Fruit fly (Drosophila melanogaster) whole organism, embryonic: ENCODE data around the gene CG15880.

Experiments
- Blimp-1 ChIP-seq: fragments of 200-800 bp; sonication (Bioruptor generic); optimal IDR thresholded peaks from 3 replicates; lab custom pipeline; 2018; ENCODE audit warnings: missing biosample characterization, missing genetic modification characterization, mild to moderate bottlenecking, moderate library complexity, missing genetic modification reagents
- CG10274 ChIP-seq: fragments of 200-800 bp; sonication (Bioruptor generic); optimal IDR thresholded peaks from 3 replicates; lab custom pipeline; 2017; ENCODE audit warnings: missing biosample characterization, mild to moderate bottlenecking, missing genetic modification characterization
- CG10366 ChIP-seq: fragments of 200-800 bp; sonication (Bioruptor generic); IDR thresholded peaks from 2 replicates; pipeline ENCODE4 v1.3.6; 2022; ENCODE audit warnings: missing biosample characterization, missing genetic modification characterization
- CG10543 ChIP-seq: fragments of 200-800 bp; sonication (Bioruptor generic); optimal IDR thresholded peaks from 3 replicates; lab custom pipeline; 2017; ENCODE audit warnings: missing biosample characterization, mild to moderate bottlenecking, missing genetic modification characterization, moderate library complexity
- CG11085 ChIP-seq: fragments of 200-800 bp; sonication (Bioruptor generic); IDR thresholded peaks from 2 replicates; pipeline ENCODE4 v1.3.6; 2022; ENCODE audit warnings: missing biosample characterization, missing genetic modification characterization
- CG11456 ChIP-seq: fragments of 200-800 bp; sonication (Bioruptor generic); IDR thresholded peaks from 3 replicates; pipeline ENCODE4 v1.3.6; 2022; ENCODE audit warnings: missing biosample characterization, missing genetic modification characterization
- CG12769 ChIP-seq: fragments of 200-800 bp; sonication (Bioruptor generic); optimal IDR thresholded peaks from 2 replicates; lab custom pipeline; 2019; ENCODE audit warnings: missing biosample characterization, mild to moderate bottlenecking, missing genetic modification characterization, moderate library complexity
- CG12942 ChIP-seq: fragments of 200-800 bp; sonication (Bioruptor generic); optimal IDR thresholded peaks from 3 replicates; lab custom pipeline; 2016; ENCODE audit warnings: missing biosample characterization, missing genetic modification characterization
- CG13624 ChIP-seq: fragments of 200-800 bp; sonication (Bioruptor generic); optimal IDR thresholded peaks from 2 replicates; lab custom pipeline; 2016; ENCODE audit warnings: missing biosample characterization, missing genetic modification characterization
- CG13775 ChIP-seq: fragments of 200-800 bp; sonication (Bioruptor generic); optimal IDR thresholded peaks from 3 replicates; lab custom pipeline; 2017; ENCODE audit warnings: missing biosample characterization, mild to moderate bottlenecking, missing genetic modification characterization
- CG14965 ChIP-seq: fragments of 200-800 bp; sonication (Bioruptor generic); optimal IDR thresholded peaks from 2 replicates; lab custom pipeline; 2016; ENCODE audit warnings: missing biosample characterization, missing genetic modification characterization, borderline replicate concordance
- CG17186 ChIP-seq: fragments of 200-800 bp; sonication (Bioruptor generic); optimal IDR thresholded peaks from 3 replicates; lab custom pipeline; 2017; ENCODE audit warnings: missing biosample characterization, missing genetic modification reagents, missing genetic modification characterization
- CG17385 ChIP-seq: fragments of 200-800 bp; sonication (Bioruptor generic); optimal IDR thresholded peaks from 3 replicates; lab custom pipeline; 2018; ENCODE audit warnings: missing biosample characterization, mild to moderate bottlenecking, missing genetic modification characterization
- CG17568 ChIP-seq: fragments of 200-800 bp; sonication (Bioruptor generic); optimal IDR thresholded peaks from 2 replicates; lab custom pipeline; 2018; ENCODE audit warnings: missing biosample characterization, mild to moderate bottlenecking, missing genetic modification characterization, moderate library complexity
- CG17829 ChIP-seq: fragments of 200-800 bp; optimal IDR thresholded peaks from 2 replicates; lab custom pipeline; 2019; ENCODE audit warnings: missing biosample characterization, mild to moderate bottlenecking, missing genetic modification characterization, moderate library complexity
- CG2875 ChIP-seq: fragments of 200-800 bp; sonication (Bioruptor generic); optimal IDR thresholded peaks from 2 replicates; lab custom pipeline; 2017; ENCODE audit warnings: missing biosample characterization, mild to moderate bottlenecking, missing genetic modification characterization, missing genetic modification reagents
- CG3838 ChIP-seq: fragments of 200-800 bp; sonication (Bioruptor generic); optimal IDR thresholded peaks from 3 replicates; lab custom pipeline; 2016; ENCODE audit warnings: missing biosample characterization, missing genetic modification characterization
- CG3995 ChIP-seq: fragments of 200-800 bp; sonication (Bioruptor generic); optimal IDR thresholded peaks from 3 replicates; lab custom pipeline; 2016; ENCODE audit warnings: missing biosample characterization, missing genetic modification characterization
- CG4328 ChIP-seq: fragments of 200-800 bp; sonication (Bioruptor generic); optimal IDR thresholded peaks from 3 replicates; lab custom pipeline; 2017; ENCODE audit warnings: missing biosample characterization, missing genetic modification reagents, missing genetic modification characterization
- CG43689 ChIP-seq: fragments of 200-800 bp; sonication (Bioruptor generic); IDR thresholded peaks from 2 replicates; pipeline ENCODE4 v1.3.6; 2022; ENCODE audit warnings: missing biosample characterization, missing genetic modification characterization
- CG4707 ChIP-seq: fragments of 200-800 bp; sonication (Bioruptor generic); optimal IDR thresholded peaks from 2 replicates; lab custom pipeline; 2018; ENCODE audit warnings: missing biosample characterization, mild to moderate bottlenecking, missing genetic modification characterization, moderate library complexity
- CG8388 ChIP-seq: fragments of 200-800 bp; sonication (Bioruptor generic); optimal IDR thresholded peaks from 2 replicates; lab custom pipeline; 2019; ENCODE audit warnings: missing biosample characterization, mild to moderate bottlenecking, missing genetic modification characterization, moderate library complexity
- CG9876 ChIP-seq: fragments of 200-800 bp; sonication (Bioruptor generic); optimal IDR thresholded peaks from 2 replicates; lab custom pipeline; 2016; ENCODE audit warnings: missing biosample characterization, missing genetic modification characterization
- CoRest ChIP-seq: fragments of 200-800 bp; sonication (Bioruptor generic); optimal IDR thresholded peaks from 3 replicates; lab custom pipeline; 2018; ENCODE audit warnings: missing biosample characterization, mild to moderate bottlenecking, missing genetic modification characterization, moderate library complexity
- Dbx ChIP-seq: fragments of 200-800 bp; sonication (Bioruptor generic); IDR thresholded peaks from 3 replicates; pipeline ENCODE4 v1.3.6; 2022; ENCODE audit warnings: missing biosample characterization, missing genetic modification characterization
- Dp ChIP-seq: fragments of 200-800 bp; sonication (Bioruptor generic); optimal IDR thresholded peaks from 2 replicates; lab custom pipeline; 2018; ENCODE audit warnings: missing biosample characterization, mild to moderate bottlenecking, missing genetic modification characterization, moderate library complexity
- Gug ChIP-seq: fragments of 200-800 bp; sonication (Bioruptor generic); IDR thresholded peaks from 4 replicates; pipeline ENCODE4 v1.3.6; 2022; ENCODE audit warnings: missing biosample characterization, missing genetic modification characterization
- H15 ChIP-seq: fragments of 200-800 bp; sonication (Bioruptor generic); IDR thresholded peaks from 3 replicates; pipeline ENCODE4 v1.3.6; 2022; ENCODE audit warnings: missing biosample characterization, missing genetic modification characterization
- HLH54F ChIP-seq: fragments of 200-800 bp; sonication (Bioruptor generic); optimal IDR thresholded peaks from 3 replicates; lab custom pipeline; 2016; ENCODE audit warnings: missing biosample characterization, missing genetic modification characterization
- Hsf ChIP-seq: fragments of 200-800 bp; sonication (Bioruptor generic); optimal IDR thresholded peaks from 3 replicates; lab custom pipeline; 2016; ENCODE audit warnings: missing biosample characterization, missing genetic modification characterization
- Lpt ChIP-seq: fragments of >200 bp; optimal IDR thresholded peaks from 2 replicates; lab custom pipeline; 2018; ENCODE audit warnings: missing biosample characterization, missing genetic modification characterization
- Mrtf ChIP-seq: fragments of 200-800 bp; sonication (Bioruptor generic); IDR thresholded peaks from 3 replicates; pipeline ENCODE4 v1.3.6; 2022; ENCODE audit warnings: missing biosample characterization, missing genetic modification characterization
- NC2α ChIP-seq: fragments of 200-800 bp; sonication (Bioruptor generic); optimal IDR thresholded peaks from 2 replicates; lab custom pipeline; 2016; ENCODE audit warnings: missing biosample characterization, missing genetic modification characterization
- Optix ChIP-seq: fragments of 200-800 bp; sonication (Bioruptor generic); IDR thresholded peaks from 3 replicates; pipeline ENCODE4 v1.3.6; 2022; ENCODE audit warnings: missing biosample characterization, missing genetic modification characterization
- PHDP ChIP-seq: fragments of 200-800 bp; sonication (Bioruptor generic); optimal IDR thresholded peaks from 3 replicates; lab custom pipeline; 2018; ENCODE audit warnings: missing biosample characterization, mild to moderate bottlenecking, missing genetic modification characterization, moderate library complexity
- Poxn ChIP-seq: fragments of 200-800 bp; sonication (Bioruptor generic); IDR thresholded peaks from 2 replicates; pipeline ENCODE4 v1.3.6; 2022; ENCODE audit warnings: missing biosample characterization, missing genetic modification characterization
- Ptx1 ChIP-seq: fragments of 200-800 bp; sonication (Bioruptor generic); IDR thresholded peaks from 2 replicates; pipeline ENCODE4 v1.3.6; 2022; ENCODE audit warnings: missing biosample characterization, missing genetic modification characterization
- Spps ChIP-seq: fragments of 200-800 bp; sonication (Bioruptor generic); optimal IDR thresholded peaks from 2 replicates; lab custom pipeline; 2018; ENCODE audit warnings: missing biosample characterization, mild to moderate bottlenecking, missing genetic modification characterization
- amos ChIP-seq: fragments of 200-800 bp; sonication (Bioruptor generic); IDR thresholded peaks from 2 replicates; pipeline ENCODE4 v1.3.6; 2022; ENCODE audit warnings: missing biosample characterization, missing genetic modification characterization; ENCODE audit not compliant: partially characterized antibody
- bab2 ChIP-seq: fragments of 200-800 bp; sonication (Bioruptor generic); optimal IDR thresholded peaks from 2 replicates; lab custom pipeline; 2016; ENCODE audit warnings: missing biosample characterization, missing genetic modification characterization
- chinmo ChIP-seq: fragments of 200-800 bp; sonication (Bioruptor generic); IDR thresholded peaks from 4 replicates; pipeline ENCODE4 v1.3.6; 2022; ENCODE audit warnings: missing biosample characterization, missing genetic modification characterization; ENCODE audit not compliant: partially characterized antibody
- chm ChIP-seq: fragments of 200-800 bp; sonication (Bioruptor generic); IDR thresholded peaks from 2 replicates; pipeline ENCODE4 v1.3.6; 2022; ENCODE audit warnings: missing biosample characterization, missing genetic modification characterization
- cwo ChIP-seq: fragments of 200-800 bp; sonication (Bioruptor generic); optimal IDR thresholded peaks from 3 replicates; lab custom pipeline; 2017; ENCODE audit warnings: missing biosample characterization, missing genetic modification characterization, mild to moderate bottlenecking, moderate library complexity, missing genetic modification reagents
- danr ChIP-seq: fragments of 200-800 bp; sonication (Bioruptor generic); IDR thresholded peaks from 2 replicates; pipeline ENCODE4 v1.3.6; 2022; ENCODE audit warnings: missing biosample characterization, missing genetic modification characterization
- disco-r ChIP-seq: fragments of 200-800 bp; sonication (Bioruptor generic); optimal IDR thresholded peaks from 2 replicates; lab custom pipeline; 2016; ENCODE audit warnings: missing biosample characterization, missing genetic modification characterization
- lov ChIP-seq, 2 experiments: fragments of 200-800 bp in 1 of 2; fragments of >200 bp in 1 of 2; sonication (Bioruptor generic) in 1 of 2; IDR thresholded peaks in 1 of 2; optimal IDR thresholded peaks in 1 of 2; 2 replicates in 1 of 2; 3 replicates in 1 of 2; pipeline versions ENCODE4 v1.3.6 to Lab custom; 2017 to 2022; ENCODE audit warnings: missing biosample characterization in 1 of 2, missing genetic modification characterization in 1 of 2
- sc ChIP-seq, 3 experiments: fragments of >200 bp in 2 of 3; fragments of 200-800 bp in 1 of 3; sonication (Bioruptor generic) in 1 of 3; optimal IDR thresholded peaks; 2 replicates in 2 of 3; 3 replicates in 1 of 3; lab custom pipeline; 2017; ENCODE audit warnings: mild to moderate bottlenecking in 1 of 3, missing biosample characterization in 1 of 3, missing genetic modification characterization in 1 of 3, missing genetic modification reagents in 1 of 3
- twi ChIP-seq: fragments of 200-800 bp; optimal IDR thresholded peaks from 2 replicates; lab custom pipeline; 2019; ENCODE audit warnings: missing biosample characterization, mild to moderate bottlenecking, missing genetic modification characterization, moderate library complexity
- unpg ChIP-seq: fragments of 200-800 bp; sonication (Bioruptor generic); optimal IDR thresholded peaks from 3 replicates; lab custom pipeline; 2018; ENCODE audit warnings: missing biosample characterization, mild to moderate bottlenecking, missing genetic modification characterization, moderate library complexity
- zfh2 ChIP-seq: fragments of 200-800 bp; sonication (Bioruptor generic); optimal IDR thresholded peaks from 2 replicates; lab custom pipeline; 2016; ENCODE audit warnings: missing biosample characterization, missing genetic modification characterization

The CG15880 gene

DNA sequence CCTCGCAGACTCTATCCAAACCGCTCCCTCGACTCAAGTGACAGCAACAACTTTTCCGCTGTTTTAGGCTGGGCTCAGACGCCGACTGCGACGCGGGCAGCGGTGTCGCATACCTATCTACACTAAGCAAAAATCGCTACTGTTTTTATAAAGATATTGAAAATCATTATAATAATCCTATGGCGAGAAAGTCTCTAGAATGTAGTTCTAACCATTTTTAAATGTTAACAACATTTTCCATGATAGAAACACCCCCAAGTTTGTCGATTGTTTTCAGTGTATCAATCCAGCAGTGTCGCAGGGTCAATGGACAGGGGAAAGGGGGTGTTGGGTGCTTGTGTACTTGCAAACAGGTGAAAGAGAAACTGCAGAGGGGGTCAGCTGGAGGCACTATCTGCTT lies 48.1 kb upstream of the CG15880 start (continued):
- TF ChIP-seq Poxn (GFP tag; lab: Robert Waterston, UW): peak; percentile 79
- TF ChIP-seq CG13775 (GFP tag; lab: Kevin White, UChicago): peak; percentile 93
- TF ChIP-seq PHDP (tag; lab: Kevin White, UChicago): peak; percentile 95
- peak; percentile 87 for TF ChIP-seq CG4328 (GFP tag; lab: Kevin White, UChicago)
- TF ChIP-seq CG2875 (GFP tag; lab: Kevin White, UChicago): peak; percentile 93
- TF ChIP-seq HLH54F: peak; percentile 97
- peak; percentile 85 for TF ChIP-seq CG10543
- no peak for TF ChIP-seq amos (GFP tag; lab: Robert Waterston, UW)
- peak; percentile 97 for TF ChIP-seq chm
- TF ChIP-seq danr (GFP tag; lab: Robert Waterston, UW): peak; percentile 93
- TF ChIP-seq CoRest (tag; lab: Kevin White, UChicago): peak; percentile 96
- TF ChIP-seq CG3995 (GFP tag; lab: Kevin White, UChicago): peak; percentile 70
- TF ChIP-seq CG13624 (GFP tag; lab: Kevin White, UChicago): peak; percentile 94
- peak; percentile 97 for TF ChIP-seq unpg
- peak; percentile 95 for TF ChIP-seq Optix (GFP tag; lab: Robert Waterston, UW)
- TF ChIP-seq lov (optimal IDR thresholded peaks at IDR 0.05; lab: Kevin White, UChicago): no peak
- TF ChIP-seq lov (GFP tag; IDR thresholded peaks at IDR 0.05; lab: Robert Waterston, UW): peak; percentile 97
- peak; percentile 88 for TF ChIP-seq twi (tag; lab: Kevin White, UChicago)
- no peak for TF ChIP-seq Lpt
- TF ChIP-seq Blimp-1 (GFP tag; lab: Kevin White, UChicago): peak; percentile 95
- peak; percentile 93 for TF ChIP-seq cwo (GFP tag; lab: Kevin White, UChicago)
- TF ChIP-seq Spps (tag; lab: Kevin White, UChicago): peak; percentile 92
- peak; percentile 11 for TF ChIP-seq Dp (GFP tag; lab: Kevin White, UChicago)
- peak; percentile 89 for TF ChIP-seq disco-r (GFP tag; lab: Kevin White, UChicago)
- peak; percentile 95 for TF ChIP-seq Mrtf (GFP tag; lab: Robert Waterston, UW)
- peak; percentile 97 for TF ChIP-seq CG17829 (tag; lab: Kevin White, UChicago)
- TF ChIP-seq NC2α (GFP tag; lab: Kevin White, UChicago): peak; percentile 86
- TF ChIP-seq CG17568 (GFP tag; lab: Kevin White, UChicago): peak; percentile 95
- TF ChIP-seq CG12769: peak; percentile 98
- peak; percentile 96 for TF ChIP-seq Ptx1
- TF ChIP-seq CG12942 (GFP tag; lab: Kevin White, UChicago): peak; percentile 94
- peak; percentile 93 for TF ChIP-seq CG17385
- TF ChIP-seq CG9876 (GFP tag; lab: Kevin White, UChicago): peak; percentile 86
- TF ChIP-seq sc (optimal IDR thresholded peaks at IDR 0.05; lab: Kevin White, UChicago): no peak
- TF ChIP-seq sc (GFP tag; optimal IDR thresholded peaks at IDR 0.05; lab: Kevin White, UChicago): peak; percentile 90
- peak; percentile 88 for TF ChIP-seq CG10274
- TF ChIP-seq CG10366 (GFP tag; lab: Robert Waterston, UW): peak; percentile 96
- TF ChIP-seq Dbx (GFP tag; lab: Robert Waterston, UW): peak; percentile 97
- TF ChIP-seq Hsf (GFP tag; lab: Kevin White, UChicago): peak; percentile 96
- peak; percentile 72 for TF ChIP-seq CG14965 (GFP tag; lab: Kevin White, UChicago)
- peak; percentile 89 for TF ChIP-seq CG11085 (GFP tag; lab: Robert Waterston, UW)
- TF ChIP-seq CG17186 (GFP tag; lab: Kevin White, UChicago): peak; percentile 89
- peak; percentile 97 for TF ChIP-seq CG11456 (GFP tag; lab: Robert Waterston, UW)
- TF ChIP-seq CG8388 (GFP tag; lab: Kevin White, UChicago): peak; percentile 95
- TF ChIP-seq H15 (GFP tag; lab: Robert Waterston, UW): peak; percentile 96
- no peak for TF ChIP-seq chinmo
- TF ChIP-seq Gug (GFP tag; lab: Robert Waterston, UW): peak; percentile 92
- TF ChIP-seq bab2 (GFP tag; lab: Kevin White, UChicago): peak; percentile 96
- peak; percentile 91 for TF ChIP-seq CG43689
- peak; percentile 88 for TF ChIP-seq CG3838
- peak; percentile 95 for TF ChIP-seq zfh2
- peak; percentile 93 for TF ChIP-seq CG4707 (GFP tag; lab: Kevin White, UChicago)
